Worm (Caenorhabditis elegans): ENCODE results near the gene C29F7.2.
A peak's percentile ranks its signal among the peaks of the same experiment; 100 is the strongest.

ce11 chrX:13419884-13420339 lies 4.0 kb downstream of the C29F7.2 start, which contains the start of gene C29F7.3:
- TF ChIP-seq snpc-4 (tag; optimal IDR thresholded peaks at IDR 0.05) (no peak), nhr-25 (tag; optimal IDR thresholded peaks at IDR 0.05; ENCODE audit: borderline replicate concordance, insufficient read depth) (no peak), dmd-6 (GFP tag; IDR thresholded peaks at IDR 0.05) (peak; percentile 97), madf-9 (GFP tag; conservative IDR thresholded peaks at IDR 0.05) (no peak), T20F7.1 (GFP tag; optimal IDR thresholded peaks at IDR 0.05) (peak; percentile 67), unc-39 (tag; optimal IDR thresholded peaks at IDR 0.05) (no peak), tag-97 (GFP tag; IDR thresholded peaks at IDR 0.05) (no peak), mep-1 (tag; optimal IDR thresholded peaks at IDR 0.05) (peak; percentile 9), unc-62 (GFP tag; optimal IDR thresholded peaks at IDR 0.05 in 1 of 2) (peak in 1 of 2 experiments; percentile 66), unc-62 (tag; optimal IDR thresholded peaks at IDR 0.05) (no peak), attf-4 (tag; optimal IDR thresholded peaks at IDR 0.05) (no peak)

Data from whole organism, L4 larva.